Fruit fly (Drosophila melanogaster) whole organism, embryonic: ENCODE measurements around the gene Usp8.
A peak's percentile ranks its signal among the peaks of the same experiment; 100 is the strongest.

Experiments
- CG10959 ChIP-seq: fragments of 200-800 bp; sonication (Bioruptor generic); IDR thresholded peaks from 2 replicates; pipeline ENCODE4 v1.3.6; 2022; ENCODE audit warnings: missing biosample characterization, missing genetic modification characterization
- CG11504 ChIP-seq: fragments of 200-800 bp; sonication (Bioruptor generic); optimal IDR thresholded peaks from 3 replicates; lab custom pipeline; 2019; ENCODE audit warnings: missing biosample characterization, mild to moderate bottlenecking, missing genetic modification characterization, moderate library complexity
- CG12236 ChIP-seq: fragments of 200-800 bp; sonication (Bioruptor generic); optimal IDR thresholded peaks from 2 replicates; lab custom pipeline; 2016; ENCODE audit warnings: missing biosample characterization, missing genetic modification characterization
- CG13296 ChIP-seq: fragments of 200-800 bp; sonication (Bioruptor generic); optimal IDR thresholded peaks from 3 replicates; lab custom pipeline; 2018; ENCODE audit warnings: missing biosample characterization, mild to moderate bottlenecking, missing genetic modification characterization
- CG14710 ChIP-seq: fragments of 200-800 bp; sonication (Bioruptor generic); optimal IDR thresholded peaks from 3 replicates; lab custom pipeline; 2019; ENCODE audit warnings: missing biosample characterization, mild to moderate bottlenecking, missing genetic modification characterization, moderate library complexity
- CG15011 ChIP-seq: fragments of 200-800 bp; sonication (Bioruptor generic); optimal IDR thresholded peaks from 3 replicates; lab custom pipeline; 2018; ENCODE audit warnings: missing biosample characterization, mild to moderate bottlenecking, missing genetic modification characterization
- CG15514 ChIP-seq: fragments of 200-800 bp; sonication (Bioruptor generic); optimal IDR thresholded peaks from 3 replicates; lab custom pipeline; 2017; ENCODE audit warnings: missing biosample characterization, missing genetic modification characterization, mild to moderate bottlenecking, moderate library complexity, missing genetic modification reagents
- CG17385 ChIP-seq: fragments of 200-800 bp; sonication (Bioruptor generic); optimal IDR thresholded peaks from 3 replicates; lab custom pipeline; 2018; ENCODE audit warnings: missing biosample characterization, mild to moderate bottlenecking, missing genetic modification characterization
- CG18599 ChIP-seq: fragments of 200-800 bp; sonication (Bioruptor generic); optimal IDR thresholded peaks from 3 replicates; lab custom pipeline; 2017; ENCODE audit warnings: missing biosample characterization, missing genetic modification characterization, mild to moderate bottlenecking, moderate library complexity, missing genetic modification reagents
- CG30431 ChIP-seq: fragments of 200-800 bp; sonication (Bioruptor generic); optimal IDR thresholded peaks from 2 replicates; lab custom pipeline; 2017; ENCODE audit warnings: missing biosample characterization, missing genetic modification characterization
- CG32532 ChIP-seq: fragments of 200-800 bp; sonication (Bioruptor generic); IDR thresholded peaks from 2 replicates; pipeline ENCODE4 v1.3.6; 2022; ENCODE audit warnings: missing biosample characterization, missing genetic modification characterization
- CG34376 ChIP-seq: fragments of 200-800 bp; sonication (Bioruptor generic); optimal IDR thresholded peaks from 2 replicates; lab custom pipeline; 2018; ENCODE audit warnings: missing biosample characterization, mild to moderate bottlenecking, missing genetic modification characterization
- CG34422 ChIP-seq: fragments of 200-800 bp; sonication (Bioruptor generic); IDR thresholded peaks from 3 replicates; pipeline ENCODE4 v1.3.6; 2022; ENCODE audit warnings: missing biosample characterization, missing genetic modification characterization
- CG4282 ChIP-seq: fragments of 200-800 bp; sonication (Bioruptor generic); optimal IDR thresholded peaks from 2 replicates; lab custom pipeline; 2016; ENCODE audit warnings: missing biosample characterization, missing genetic modification characterization
- CG8359 ChIP-seq: fragments of 200-800 bp; sonication (Bioruptor generic); optimal IDR thresholded peaks from 2 replicates; lab custom pipeline; 2017; ENCODE audit warnings: missing biosample characterization, mild to moderate bottlenecking, missing genetic modification characterization, borderline replicate concordance
- CTCF ChIP-seq: fragments of 200-800 bp; sonication (Bioruptor generic); optimal IDR thresholded peaks from 2 replicates; lab custom pipeline; 2017; ENCODE audit warnings: missing biosample characterization, mild to moderate bottlenecking, missing genetic modification characterization, moderate library complexity
- Camta ChIP-seq: fragments of 200-800 bp; sonication (Bioruptor generic); optimal IDR thresholded peaks from 2 replicates; lab custom pipeline; 2016; ENCODE audit warnings: missing biosample characterization, missing genetic modification characterization
- Dad ChIP-seq: fragments of 200-800 bp; sonication (Bioruptor generic); optimal IDR thresholded peaks from 3 replicates; lab custom pipeline; 2016; ENCODE audit warnings: missing biosample characterization, missing genetic modification characterization
- Deaf1 ChIP-seq: fragments of 200-800 bp; optimal IDR thresholded peaks from 3 replicates; lab custom pipeline; 2019; ENCODE audit warnings: missing biosample characterization, mild to moderate bottlenecking, missing genetic modification characterization, moderate library complexity
- HmgD ChIP-seq: fragments of 200-800 bp; sonication (Bioruptor generic); optimal IDR thresholded peaks from 3 replicates; lab custom pipeline; 2016; ENCODE audit warnings: missing biosample characterization, missing genetic modification characterization
- Hmr ChIP-seq: fragments of 200-800 bp; sonication (Bioruptor generic); optimal IDR thresholded peaks from 3 replicates; lab custom pipeline; 2017; ENCODE audit warnings: mild to moderate bottlenecking, missing biosample characterization, missing genetic modification reagents, missing genetic modification characterization
- Hr3 ChIP-seq: fragments of 200-800 bp; sonication (Bioruptor generic); optimal IDR thresholded peaks from 3 replicates; lab custom pipeline; 2016; ENCODE audit warnings: missing biosample characterization, missing genetic modification characterization
- Lpt ChIP-seq: fragments of >200 bp; optimal IDR thresholded peaks from 2 replicates; lab custom pipeline; 2018; ENCODE audit warnings: missing biosample characterization, missing genetic modification characterization
- Med ChIP-seq: fragments of 200-800 bp; sonication (Bioruptor generic); peaks from one replicate; lab custom pipeline; 2016; ENCODE audit warnings: missing biosample characterization, missing genetic modification characterization, mild to moderate bottlenecking, inconsistent platforms, moderate library complexity
- NFAT ChIP-seq: fragments of 200-800 bp; sonication (Bioruptor generic); IDR thresholded peaks from 2 replicates; pipeline ENCODE4 v1.3.6; 2022; ENCODE audit warnings: missing biosample characterization, missing genetic modification characterization
- Opbp ChIP-seq: fragments of 200-800 bp; sonication (Bioruptor generic); IDR thresholded peaks from 3 replicates; pipeline ENCODE4 v1.3.6; 2022; ENCODE audit warnings: missing biosample characterization, missing genetic modification characterization; ENCODE audit not compliant: partially characterized antibody
- Poxn ChIP-seq: fragments of 200-800 bp; sonication (Bioruptor generic); IDR thresholded peaks from 2 replicates; pipeline ENCODE4 v1.3.6; 2022; ENCODE audit warnings: missing biosample characterization, missing genetic modification characterization
- Sox100B ChIP-seq: fragments of 200-800 bp; sonication (Bioruptor generic); optimal IDR thresholded peaks from 3 replicates; lab custom pipeline; 2018; ENCODE audit warnings: missing biosample characterization, mild to moderate bottlenecking, missing genetic modification characterization
- TFAM ChIP-seq: fragments of 200-800 bp; sonication (Bioruptor generic); optimal IDR thresholded peaks from 2 replicates; lab custom pipeline; 2017; ENCODE audit warnings: missing biosample characterization, missing genetic modification characterization, inconsistent platforms
- Vsx1 ChIP-seq: fragments of 200-800 bp; sonication (Bioruptor generic); optimal IDR thresholded peaks from 2 replicates; lab custom pipeline; 2017; ENCODE audit warnings: missing biosample characterization, mild to moderate bottlenecking, missing genetic modification characterization, missing genetic modification reagents
- Xrp1 ChIP-seq: fragments of 200-800 bp; sonication (Bioruptor generic); IDR thresholded peaks from 2 replicates; pipeline ENCODE4 v1.3.6; 2022; ENCODE audit warnings: missing biosample characterization, missing genetic modification characterization
- al ChIP-seq: fragments of 200-800 bp; sonication (Bioruptor generic); IDR thresholded peaks from 2 replicates; pipeline ENCODE4 v1.3.6; 2022; ENCODE audit warnings: missing biosample characterization, missing genetic modification characterization
- amos ChIP-seq: fragments of 200-800 bp; sonication (Bioruptor generic); IDR thresholded peaks from 2 replicates; pipeline ENCODE4 v1.3.6; 2022; ENCODE audit warnings: missing biosample characterization, missing genetic modification characterization; ENCODE audit not compliant: partially characterized antibody
- bsh ChIP-seq, 2 experiments: fragments of 200-800 bp; sonication (Bioruptor generic); optimal IDR thresholded peaks; 2 replicates each; lab custom pipeline; 2017 to 2018; ENCODE audit warnings: mild to moderate bottlenecking in 2 of 2, missing biosample characterization in 2 of 2, missing genetic modification characterization in 2 of 2, moderate library complexity in 1 of 2
- cad ChIP-seq: fragments of >200 bp; optimal IDR thresholded peaks from 2 replicates; lab custom pipeline; 2017; ENCODE audit warnings: missing biosample characterization, missing genetic modification characterization
- cato ChIP-seq: fragments of 200-800 bp; sonication (Bioruptor generic); optimal IDR thresholded peaks from 2 replicates; lab custom pipeline; 2016; ENCODE audit warnings: missing biosample characterization, missing genetic modification characterization, borderline replicate concordance
- dysf ChIP-seq: fragments of 200-800 bp; sonication (Bioruptor generic); IDR thresholded peaks from 3 replicates; pipeline ENCODE4 v1.3.6; 2022; ENCODE audit warnings: missing biosample characterization, missing genetic modification characterization
- ems ChIP-seq: fragments of 200-800 bp; sonication (Bioruptor generic); optimal IDR thresholded peaks from 3 replicates; lab custom pipeline; 2016; ENCODE audit warnings: missing biosample characterization, missing genetic modification characterization
- fd64A ChIP-seq: fragments of 200-800 bp; sonication (Bioruptor generic); optimal IDR thresholded peaks from 3 replicates; lab custom pipeline; 2018; ENCODE audit warnings: missing biosample characterization, mild to moderate bottlenecking, missing genetic modification characterization
- gem ChIP-seq: fragments of 200-800 bp; sonication (Bioruptor generic); optimal IDR thresholded peaks from 2 replicates; lab custom pipeline; 2019; ENCODE audit warnings: missing biosample characterization, mild to moderate bottlenecking, missing genetic modification characterization, moderate library complexity
- grn ChIP-seq: fragments of 200-800 bp; sonication (Bioruptor generic); optimal IDR thresholded peaks from 3 replicates; lab custom pipeline; 2017; ENCODE audit warnings: missing biosample characterization, missing genetic modification characterization
- kah ChIP-seq: fragments of 200-800 bp; sonication (Bioruptor generic); optimal IDR thresholded peaks from 2 replicates; lab custom pipeline; 2018; ENCODE audit warnings: missing biosample characterization, mild to moderate bottlenecking, missing genetic modification characterization
- lab ChIP-seq: fragments of 200-800 bp; sonication (Bioruptor generic); optimal IDR thresholded peaks from 3 replicates; lab custom pipeline; 2017; ENCODE audit warnings: missing biosample characterization, missing genetic modification characterization, mild to moderate bottlenecking, moderate library complexity, missing genetic modification reagents
- oc ChIP-seq: fragments of 200-800 bp; sonication (Bioruptor generic); optimal IDR thresholded peaks from 2 replicates; lab custom pipeline; 2018; ENCODE audit warnings: missing biosample characterization, mild to moderate bottlenecking, missing genetic modification characterization, moderate library complexity
- org-1 ChIP-seq: fragments of 200-800 bp; sonication (Bioruptor generic); optimal IDR thresholded peaks from 2 replicates; lab custom pipeline; 2017; ENCODE audit warnings: missing biosample characterization, missing genetic modification characterization
- pan ChIP-seq, 4 experiments: fragments of >200 bp in 3 of 4; fragments of 200-800 bp in 1 of 4; sonication (Bioruptor generic) in 1 of 4; optimal IDR thresholded peaks in 3 of 4; IDR thresholded peaks in 1 of 4; 2 replicates each; pipeline versions ENCODE4 v1.3.6 to Lab custom; 2017 to 2022; ENCODE audit warnings: missing biosample characterization in 2 of 4, missing genetic modification characterization in 2 of 4, mixed read lengths in 1 of 4
- salm ChIP-seq: fragments of 200-800 bp; sonication (Bioruptor generic); optimal IDR thresholded peaks from 2 replicates; lab custom pipeline; 2018; ENCODE audit warnings: missing biosample characterization, mild to moderate bottlenecking, missing genetic modification characterization
- so ChIP-seq: fragments of 200-800 bp; sonication (Bioruptor generic); IDR thresholded peaks from 3 replicates; pipeline ENCODE4 v1.3.6; 2022; ENCODE audit warnings: missing biosample characterization, missing genetic modification characterization
- tin ChIP-seq: fragments of 200-800 bp; sonication (Bioruptor generic); optimal IDR thresholded peaks from 3 replicates; lab custom pipeline; 2016; ENCODE audit warnings: missing biosample characterization, missing genetic modification characterization
- tup ChIP-seq: fragments of 200-800 bp; sonication (Bioruptor generic); optimal IDR thresholded peaks from 2 replicates; lab custom pipeline; 2016; ENCODE audit warnings: missing biosample characterization, mild to moderate bottlenecking, missing genetic modification characterization, moderate library complexity
- wdn ChIP-seq: fragments of 200-800 bp; sonication (Bioruptor generic); IDR thresholded peaks from 2 replicates; pipeline ENCODE4 v1.3.6; 2022; ENCODE audit warnings: missing biosample characterization, missing genetic modification characterization

The Usp8 gene

DNA sequence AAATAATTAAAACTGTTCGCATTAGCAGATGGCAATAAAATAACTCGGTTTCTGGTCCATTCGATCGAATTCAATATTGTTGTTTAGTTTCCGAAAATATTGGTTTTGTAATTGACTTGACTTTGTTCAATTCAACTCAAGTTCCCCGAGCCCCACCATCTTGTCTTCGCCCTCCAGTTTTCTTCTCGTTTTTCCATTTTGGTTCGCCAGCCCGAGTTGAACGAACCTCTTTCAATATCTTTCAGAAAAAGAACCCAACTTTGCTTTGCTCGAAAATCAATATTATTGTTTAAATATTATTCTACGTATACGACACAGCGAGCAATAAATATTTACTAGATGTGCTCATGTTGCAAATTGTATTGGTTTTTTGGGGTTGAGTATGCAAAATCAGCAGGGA lies 24.6 kb downstream of the Usp8 start (continued):
- TF ChIP-seq so (GFP tag; lab: Robert Waterston, UW), result no peak
- TF ChIP-seq HmgD (GFP tag; lab: Kevin White, UChicago), result no peak
- TF ChIP-seq cad, result no peak
- TF ChIP-seq Vsx1 (GFP tag; lab: Kevin White, UChicago), result peak; percentile 23
- TF ChIP-seq org-1 (GFP tag; lab: Kevin White, UChicago), result no peak
- TF ChIP-seq CG30431, result no peak
- no peak for TF ChIP-seq Opbp
- TF ChIP-seq CG4282 (GFP tag; lab: Kevin White, UChicago), result no peak
- peak; percentile 38; the same call in 1 of the 3 replicates for TF ChIP-seq dysf (GFP tag; lab: Robert Waterston, UW)
- TF ChIP-seq tin (GFP tag; lab: Kevin White, UChicago), result no peak
- TF ChIP-seq CG18599, result peak; percentile 47
- peak; percentile 62 for TF ChIP-seq Med (GFP tag; lab: Kevin White, UChicago)
- TF ChIP-seq Poxn (GFP tag; lab: Robert Waterston, UW), result no peak
- TF ChIP-seq bsh (GFP tag; optimal IDR thresholded peaks at IDR 0.05; lab: Kevin White, UChicago), result no peak
- TF ChIP-seq CG10959 (GFP tag; lab: Robert Waterston, UW), result no peak
- TF ChIP-seq Hr3, result no peak
- TF ChIP-seq Xrp1, result 0 out of 2 replicates have a peak, but pooled peaks have one; percentile 22
- TF ChIP-seq ems (GFP tag; lab: Kevin White, UChicago), result no peak
- TF ChIP-seq fd64A (GFP tag; lab: Kevin White, UChicago), result peak; percentile 35
- peak; percentile 28 for TF ChIP-seq CG13296 (GFP tag; lab: Kevin White, UChicago)
- no peak for TF ChIP-seq CTCF (GFP tag; lab: Kevin White, UChicago)
- no peak for TF ChIP-seq tup (GFP tag; lab: Kevin White, UChicago)
- no peak for TF ChIP-seq NFAT (GFP tag; lab: Robert Waterston, UW)
- TF ChIP-seq Hmr (GFP tag; lab: Kevin White, UChicago), result peak; percentile 40
- no peak for TF ChIP-seq cato (GFP tag; lab: Kevin White, UChicago)
- TF ChIP-seq Lpt (GFP tag; lab: Kevin White, UChicago), result no peak
- no peak for TF ChIP-seq Sox100B (GFP tag; lab: Kevin White, UChicago)
- TF ChIP-seq TFAM (GFP tag; lab: Kevin White, UChicago), result no peak
- TF ChIP-seq Camta (GFP tag; lab: Kevin White, UChicago), result no peak
- TF ChIP-seq Dad (GFP tag; lab: Kevin White, UChicago), result no peak
- no peak for TF ChIP-seq CG34376 (GFP tag; lab: Kevin White, UChicago)
- no peak for TF ChIP-seq kah (GFP tag; lab: Kevin White, UChicago)
- TF ChIP-seq CG17385, result no peak
- TF ChIP-seq grn (GFP tag; lab: Kevin White, UChicago), result no peak
- no peak for TF ChIP-seq wdn (GFP tag; lab: Robert Waterston, UW)
- TF ChIP-seq CG15011 (GFP tag; lab: Kevin White, UChicago), result no peak
- peak; percentile 21 for TF ChIP-seq gem
- TF ChIP-seq oc (tag; lab: Kevin White, UChicago), result no peak
- TF ChIP-seq lab, result peak; percentile 31
- no peak for TF ChIP-seq CG12236
- TF ChIP-seq salm (tag; lab: Kevin White, UChicago), result no peak
- TF ChIP-seq CG14710 (tag; lab: Kevin White, UChicago), result peak; percentile 11
- TF ChIP-seq amos (GFP tag; lab: Robert Waterston, UW), result no peak
- TF ChIP-seq CG8359 (GFP tag; lab: Kevin White, UChicago), result no peak
- TF ChIP-seq pan (optimal IDR thresholded peaks at IDR 0.05; lab: Kevin White, UChicago), result no peak
- TF ChIP-seq pan (GFP tag; optimal IDR thresholded peaks at IDR 0.05 in 1 of 2, IDR thresholded peaks at IDR 0.05 in 1 of 2), result no peak
- no peak for TF ChIP-seq CG34422 (GFP tag; lab: Robert Waterston, UW)
- TF ChIP-seq Deaf1 (tag; lab: Kevin White, UChicago), result no peak
- peak; percentile 12 for TF ChIP-seq CG11504
- no peak for TF ChIP-seq al (GFP tag; lab: Robert Waterston, UW)
- TF ChIP-seq CG32532 (GFP tag; lab: Robert Waterston, UW), result no peak
- TF ChIP-seq CG15514 (GFP tag; lab: Kevin White, UChicago), result peak; percentile 27
